Fruit fly (Drosophila melanogaster) whole organism, embryonic: ENCODE measurements around the gene Lsp1alpha.

Experiments
- Atf3 ChIP-seq: fragments of 200-800 bp; sonication (Bioruptor generic); optimal IDR thresholded peaks from 3 replicates; lab custom pipeline; 2016; ENCODE audit warnings: missing biosample characterization, missing genetic modification characterization
- CG12071 ChIP-seq: fragments of 200-800 bp; sonication (Bioruptor generic); optimal IDR thresholded peaks from 3 replicates; lab custom pipeline; 2018; ENCODE audit warnings: missing biosample characterization, mild to moderate bottlenecking, missing genetic modification characterization
- CrebB ChIP-seq: fragments of 200-800 bp; sonication (Bioruptor generic); optimal IDR thresholded peaks from 3 replicates; lab custom pipeline; 2018; ENCODE audit warnings: missing biosample characterization, mild to moderate bottlenecking, missing genetic modification characterization
- Spps ChIP-seq: fragments of 200-800 bp; sonication (Bioruptor generic); optimal IDR thresholded peaks from 2 replicates; lab custom pipeline; 2018; ENCODE audit warnings: missing biosample characterization, mild to moderate bottlenecking, missing genetic modification characterization
- zfh1 ChIP-seq: fragments of 200-800 bp; sonication (Bioruptor generic); IDR thresholded peaks from 3 replicates; pipeline ENCODE4 v1.3.6; 2022; ENCODE audit warnings: missing biosample characterization, missing genetic modification characterization

DNA sequence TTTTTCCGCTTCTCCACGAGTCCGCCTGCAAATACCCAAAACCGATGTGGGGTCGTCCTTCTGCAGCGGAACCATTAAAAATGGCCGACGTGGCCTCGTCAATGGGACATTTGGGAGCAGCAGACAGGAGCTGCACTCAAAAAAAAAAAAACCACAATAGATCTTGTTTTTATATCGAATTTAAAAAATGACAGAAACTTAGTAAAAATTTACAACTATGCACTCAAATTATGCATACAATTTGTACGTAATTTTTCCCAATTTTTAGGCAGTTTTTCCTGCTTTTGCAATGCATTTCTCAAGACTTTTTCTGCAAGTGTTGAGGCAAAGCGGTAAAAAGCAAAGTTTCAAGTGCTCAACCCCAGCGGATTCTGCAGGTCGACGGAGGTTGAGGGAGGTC, 43.5 kb downstream of the Lsp1alpha start:
- TF ChIP-seq CG12071 (GFP tag; lab: Kevin White, UChicago) (no peak), zfh1 (GFP tag; lab: Robert Waterston, UW) (no peak), Atf3 (no peak), CrebB (tag; lab: Kevin White, UChicago) (no peak), Spps (no peak)
